Worm (Caenorhabditis elegans) whole organism, L4 larva: ENCODE measurements around the gene C29F9.6.
A peak's percentile ranks its signal among the peaks of the same experiment; 100 is the strongest.

Source experiments
- R02D3.7 ChIP-seq: fragments of 150-350 bp; sonication (generic microtip); optimal IDR thresholded peaks from 3 replicates; lab custom pipeline; 2014; ENCODE audit warnings: missing biosample characterization, missing genetic modification characterization
- T20F7.1 ChIP-seq: fragments of 200-800 bp; sonication (Bioruptor generic); optimal IDR thresholded peaks from 2 replicates; lab custom pipeline; 2018; ENCODE audit warnings: mild to moderate bottlenecking, missing genetic modification characterization, missing compliant biosample characterization
- Y48G9A.11 ChIP-seq: fragments of 200-800 bp; sonication (Bioruptor generic); IDR thresholded peaks from 2 replicates; pipeline ENCODE4 v1.3.6; 2022; ENCODE audit warnings: missing genetic modification reagents, missing genetic modification characterization, missing compliant biosample characterization
- Y75B8A.6 ChIP-seq: fragments of 200-800 bp; sonication (Bioruptor generic); IDR thresholded peaks from 2 replicates; pipeline ENCODE4 v1.3.6; 2022; ENCODE audit warnings: missing genetic modification reagents, missing genetic modification characterization, missing compliant biosample characterization
- ZK337.2 ChIP-seq: fragments of 200-800 bp; sonication (Bioruptor generic); IDR thresholded peaks from 2 replicates; pipeline ENCODE4 v1.3.6; 2022; ENCODE audit warnings: missing genetic modification reagents, missing genetic modification characterization, missing compliant biosample characterization
- ZK546.5 ChIP-seq, 2 experiments: sonication (generic microtip); optimal IDR thresholded peaks; 2 replicates each; lab custom pipeline; 2017; ENCODE audit warnings: missing biosample characterization in 2 of 2, missing genetic modification characterization in 2 of 2
- aha-1 ChIP-seq: fragments of 150-350 bp; peaks from one replicate; lab custom pipeline; 2014; ENCODE audit warnings: missing biosample characterization, missing genetic modification characterization
- arid-1 ChIP-seq: fragments of 200-800 bp; sonication (Bioruptor generic); conservative IDR thresholded peaks from 2 replicates; pipeline ENCODE4 v1.3.6; 2022; ENCODE audit warnings: missing genetic modification reagents, missing genetic modification characterization, missing compliant biosample characterization
- attf-4 ChIP-seq: sonication (generic microtip); optimal IDR thresholded peaks from 3 replicates; lab custom pipeline; 2017; ENCODE audit warnings: missing biosample characterization, missing genetic modification characterization
- ceh-28 ChIP-seq: fragments of 150-350 bp; optimal IDR thresholded peaks from 2 replicates; lab custom pipeline; 2014; ENCODE audit warnings: missing biosample characterization, missing genetic modification reagents, missing genetic modification characterization
- ceh-62 ChIP-seq: sonication (generic microtip); optimal IDR thresholded peaks from 2 replicates; lab custom pipeline; 2017; ENCODE audit warnings: missing biosample characterization, missing genetic modification characterization
- ceh-82 ChIP-seq: sonication (generic microtip); optimal IDR thresholded peaks from 2 replicates; lab custom pipeline; 2017; ENCODE audit warnings: missing biosample characterization, missing genetic modification characterization
- ces-1 ChIP-seq: fragments of 150-350 bp; sonication (generic microtip); optimal IDR thresholded peaks from 4 replicates; lab custom pipeline; 2014; ENCODE audit warnings: missing biosample characterization, missing genetic modification reagents, missing genetic modification characterization
- cey-2 ChIP-seq: sonication (generic microtip); optimal IDR thresholded peaks from 3 replicates; lab custom pipeline; 2017; ENCODE audit warnings: missing genetic modification characterization, mild to moderate bottlenecking, missing compliant biosample characterization, antibody characterized with exemption, borderline replicate concordance; ENCODE audit not compliant: insufficient read depth
- daf-12 ChIP-seq: fragments of 150-350 bp; optimal IDR thresholded peaks from 2 replicates; lab custom pipeline; 2014; ENCODE audit warnings: missing biosample characterization, missing genetic modification reagents, missing genetic modification characterization
- daf-16 ChIP-seq, 3 experiments: sonication (generic microtip); optimal IDR thresholded peaks; 2 replicates each; lab custom pipeline; 2016 to 2017; ENCODE audit warnings: missing genetic modification characterization in 3 of 3, missing genetic modification reagents in 3 of 3, mild to moderate bottlenecking in 2 of 3, missing compliant biosample characterization in 2 of 3, missing biosample characterization in 1 of 3, moderate library complexity in 1 of 3
- daf-19 ChIP-seq: fragments of 200-800 bp; sonication (Bioruptor generic); conservative IDR thresholded peaks from 2 replicates; pipeline ENCODE4 v1.3.6; 2022; ENCODE audit warnings: missing genetic modification characterization, missing compliant biosample characterization
- dmd-8 ChIP-seq: fragments of 200-800 bp; sonication (Bioruptor generic); IDR thresholded peaks from 2 replicates; pipeline ENCODE4 v1.3.6; 2022; ENCODE audit warnings: missing genetic modification characterization, missing compliant biosample characterization
- dmd-9 ChIP-seq: fragments of 200-800 bp; sonication (Bioruptor generic); IDR thresholded peaks from 2 replicates; pipeline ENCODE4 v1.3.6; 2022; ENCODE audit warnings: missing genetic modification reagents, missing genetic modification characterization, missing compliant biosample characterization
- dpl-1 ChIP-seq: fragments of 150-350 bp; optimal IDR thresholded peaks from 2 replicates; lab custom pipeline; 2014; ENCODE audit warnings: missing biosample characterization, missing genetic modification reagents, missing genetic modification characterization
- duxl-1 ChIP-seq: sonication (generic microtip); optimal IDR thresholded peaks from 2 replicates; lab custom pipeline; 2016; ENCODE audit warnings: mild to moderate bottlenecking, missing genetic modification characterization, moderate library complexity, missing compliant biosample characterization; ENCODE audit not compliant: poor library complexity
- dve-1 ChIP-seq: sonication (generic microtip); optimal IDR thresholded peaks from 2 replicates; lab custom pipeline; 2017; ENCODE audit warnings: antibody characterized with exemption, mild to moderate bottlenecking, missing genetic modification characterization, missing compliant biosample characterization; ENCODE audit not compliant: insufficient read depth
- egl-27 ChIP-seq: sonication (generic microtip); optimal IDR thresholded peaks from 3 replicates; lab custom pipeline; 2017; ENCODE audit warnings: missing biosample characterization, missing genetic modification reagents, missing genetic modification characterization
- hif-1 ChIP-seq, 2 experiments: sonication (generic microtip); optimal IDR thresholded peaks; 2 replicates each; lab custom pipeline; 2016 to 2017; ENCODE audit warnings: missing compliant biosample characterization in 2 of 2, missing genetic modification characterization in 2 of 2, missing genetic modification reagents in 2 of 2, missing genotype in 2 of 2, mild to moderate bottlenecking in 1 of 2
- hlh-30 ChIP-seq: sonication (generic microtip); optimal IDR thresholded peaks from 2 replicates; lab custom pipeline; 2017; ENCODE audit warnings: antibody characterized with exemption, mild to moderate bottlenecking, missing genetic modification characterization, missing compliant biosample characterization; ENCODE audit not compliant: insufficient read depth
- hmg-1.1 ChIP-seq: fragments of 200-800 bp; sonication (Bioruptor generic); IDR thresholded peaks from 2 replicates; pipeline ENCODE4 v1.3.6; 2022; ENCODE audit warnings: missing genetic modification reagents, missing genetic modification characterization, missing compliant biosample characterization
- jun-1 ChIP-seq: fragments of 150-350 bp; optimal IDR thresholded peaks from 2 replicates; lab custom pipeline; 2014; ENCODE audit warnings: missing biosample characterization, missing genetic modification reagents, missing genetic modification characterization
- lin-13 ChIP-seq: fragments of 150-350 bp; optimal IDR thresholded peaks from 2 replicates; lab custom pipeline; 2014; ENCODE audit warnings: missing biosample characterization, missing genetic modification reagents, missing genetic modification characterization
- lin-38 ChIP-seq: fragments of 200-800 bp; sonication (Bioruptor generic); IDR thresholded peaks from 2 replicates; pipeline ENCODE4 v1.3.6; 2022; ENCODE audit warnings: missing genetic modification reagents, missing genetic modification characterization, missing compliant biosample characterization
- lin-39 ChIP-seq: fragments of 150-350 bp; optimal IDR thresholded peaks from 2 replicates; lab custom pipeline; 2014; ENCODE audit warnings: missing biosample characterization, missing genetic modification reagents, missing genetic modification characterization
- lir-3 ChIP-seq: sonication (generic microtip); optimal IDR thresholded peaks from 2 replicates; lab custom pipeline; 2016; ENCODE audit warnings: mild to moderate bottlenecking, missing genetic modification characterization, missing compliant biosample characterization
- lsy-2 ChIP-seq, 2 experiments: fragments of 150-350 bp in 1 of 2; sonication (generic microtip) in 1 of 2; optimal IDR thresholded peaks; 2 replicates each; lab custom pipeline; 2014 to 2017; ENCODE audit warnings: missing biosample characterization in 2 of 2, missing genetic modification characterization in 2 of 2
- madf-5 ChIP-seq, 2 experiments: fragments of 200-800 bp; sonication (Bioruptor generic); IDR thresholded peaks; 2 replicates each; pipeline ENCODE4 v1.3.6; 2022; ENCODE audit warnings: missing compliant biosample characterization in 2 of 2, missing genetic modification characterization in 2 of 2
- madf-9 ChIP-seq: fragments of 200-800 bp; sonication (Bioruptor generic); conservative IDR thresholded peaks from 2 replicates; pipeline ENCODE4 v1.3.6; 2022; ENCODE audit warnings: missing genetic modification reagents, missing genetic modification characterization, missing compliant biosample characterization
- mxl-2 ChIP-seq: fragments of 200-800 bp; sonication (Bioruptor generic); conservative IDR thresholded peaks from 2 replicates; pipeline ENCODE4 v1.3.6; 2022; ENCODE audit warnings: missing genetic modification reagents, missing genetic modification characterization, missing compliant biosample characterization
- nhr-28 ChIP-seq: fragments of 150-350 bp; optimal IDR thresholded peaks from 2 replicates; lab custom pipeline; 2014; ENCODE audit warnings: missing biosample characterization, missing genetic modification characterization
- nhr-41 ChIP-seq: fragments of 200-800 bp; sonication (Bioruptor generic); IDR thresholded peaks from 2 replicates; pipeline ENCODE4 v1.3.6; 2022; ENCODE audit warnings: missing genetic modification reagents, missing genetic modification characterization, missing compliant biosample characterization
- nhr-42 ChIP-seq: fragments of 200-800 bp; sonication (Bioruptor generic); IDR thresholded peaks from 2 replicates; pipeline ENCODE4 v1.3.6; 2022; ENCODE audit warnings: missing genetic modification characterization, missing compliant biosample characterization
- nhr-48 ChIP-seq: sonication (generic microtip); optimal IDR thresholded peaks from 2 replicates; lab custom pipeline; 2016; ENCODE audit warnings: mild to moderate bottlenecking, missing genetic modification characterization, missing compliant biosample characterization
- nhr-77 ChIP-seq: fragments of 150-350 bp; optimal IDR thresholded peaks from 2 replicates; lab custom pipeline; 2014; ENCODE audit warnings: missing biosample characterization, missing genetic modification characterization
- saeg-2 ChIP-seq: fragments of 200-800 bp; sonication (Bioruptor generic); IDR thresholded peaks from 2 replicates; pipeline ENCODE4 v1.3.6; 2022; ENCODE audit warnings: missing genetic modification reagents, missing genetic modification characterization, missing compliant biosample characterization
- sdz-12 ChIP-seq: fragments of 200-800 bp; sonication (Bioruptor generic); optimal IDR thresholded peaks from 2 replicates; lab custom pipeline; 2018; ENCODE audit warnings: mild to moderate bottlenecking, missing genetic modification characterization, missing compliant biosample characterization
- set-16 ChIP-seq: fragments of 200-800 bp; sonication (Bioruptor generic); IDR thresholded peaks from 2 replicates; pipeline ENCODE4 v1.3.6; 2022; ENCODE audit warnings: missing genetic modification reagents, missing genetic modification characterization, missing compliant biosample characterization
- skn-1 ChIP-seq: fragments of 150-350 bp; optimal IDR thresholded peaks from 2 replicates; lab custom pipeline; 2014; ENCODE audit warnings: missing biosample characterization, missing genetic modification characterization
- snpc-4 ChIP-seq: fragments of 150-350 bp; optimal IDR thresholded peaks from 2 replicates; lab custom pipeline; 2014; ENCODE audit warnings: missing biosample characterization, missing genetic modification characterization
- tra-1 ChIP-seq: fragments of 200-800 bp; sonication (Bioruptor generic); IDR thresholded peaks from 2 replicates; pipeline ENCODE4 v1.3.6; 2022; ENCODE audit warnings: missing genetic modification reagents, missing genetic modification characterization, missing compliant biosample characterization
- unc-39 ChIP-seq: sonication (generic microtip); optimal IDR thresholded peaks from 2 replicates; lab custom pipeline; 2017; ENCODE audit warnings: missing biosample characterization, missing genetic modification characterization
- unc-62 ChIP-seq, 3 experiments: fragments of 150-350 bp in 1 of 3; sonication (generic microtip); optimal IDR thresholded peaks in 2 of 3; peaks in 1 of 3; 1 replicate in 1 of 3; 2 replicates in 2 of 3; lab custom pipeline; 2014 to 2017; ENCODE audit warnings: missing biosample characterization in 3 of 3, missing genetic modification characterization in 3 of 3, missing genetic modification reagents in 3 of 3, missing genotype in 1 of 3

Gene C29F9.6

ce11 chrIII:84372-84771 lies 30.3 kb upstream of the C29F9.6 start:
- TF ChIP-seq dmd-9 (GFP tag; lab: Robert Waterston, UW) (no peak), R02D3.7 (tag; lab: Kevin White, UChicago) (no peak), aha-1 (tag; lab: Kevin White, UChicago) (no peak), unc-62 (GFP tag; optimal IDR thresholded peaks at IDR 0.05 in 1 of 2; lab: Kevin White, UChicago) (peak in 1 of 2 experiments; percentile 27), unc-62 (tag; optimal IDR thresholded peaks at IDR 0.05; lab: Kevin White, UChicago) (no peak)

- peak in 1 of 2 experiments; percentile 87 for TF ChIP-seq lsy-2 (tag; optimal IDR thresholded peaks at IDR 0.05; lab: Kevin White, UChicago)
- TF ChIP-seq madf-5 (GFP tag; IDR thresholded peaks at IDR 0.05; lab: Robert Waterston, UW), result no peak
- TF ChIP-seq ZK546.5 (tag; optimal IDR thresholded peaks at IDR 0.05; lab: Kevin White, UChicago), result no peak
- no peak for TF ChIP-seq ces-1
- TF ChIP-seq dve-1 (tag; lab: Kevin White, UChicago), result peak; percentile 63
- TF ChIP-seq sdz-12 (GFP tag; lab: Kevin White, UChicago), result no peak
- TF ChIP-seq lin-38 (GFP tag; lab: Robert Waterston, UW), result peak; percentile 52
- TF ChIP-seq nhr-41, result no peak
- TF ChIP-seq T20F7.1 (GFP tag; lab: Kevin White, UChicago), result no peak
- TF ChIP-seq ceh-82 (tag; lab: Kevin White, UChicago), result no peak
- TF ChIP-seq ceh-62, result no peak
- TF ChIP-seq Y75B8A.6, result no peak
- TF ChIP-seq madf-9, result no peak
- TF ChIP-seq attf-4, result no peak
- TF ChIP-seq ceh-28 (tag; lab: Kevin White, UChicago), result no peak
- TF ChIP-seq hif-1 (tag; optimal IDR thresholded peaks at IDR 0.05; lab: Kevin White, UChicago), result no peak
- no peak for TF ChIP-seq arid-1 (GFP tag; lab: Robert Waterston, UW)
- no peak for TF ChIP-seq lin-39 (tag; lab: Kevin White, UChicago)
- peak in 1 of 2 experiments; percentile 39 for TF ChIP-seq unc-62 (GFP tag; optimal IDR thresholded peaks at IDR 0.05 in 1 of 2; lab: Kevin White, UChicago)
- no peak for TF ChIP-seq unc-62 (tag; optimal IDR thresholded peaks at IDR 0.05; lab: Kevin White, UChicago)
- no peak for TF ChIP-seq aha-1 (tag; lab: Kevin White, UChicago)
- TF ChIP-seq jun-1 (tag; lab: Kevin White, UChicago), result no peak
- TF ChIP-seq daf-16 (GFP tag; optimal IDR thresholded peaks at IDR 0.05; lab: Kevin White, UChicago), result peak in 1 of 2 experiments; percentile 11
- TF ChIP-seq daf-16 (tag; optimal IDR thresholded peaks at IDR 0.05; lab: Kevin White, UChicago), result peak; percentile 78
- TF ChIP-seq Y48G9A.11 (GFP tag; lab: Robert Waterston, UW), result peak; percentile 96
- no peak for TF ChIP-seq set-16 (GFP tag; lab: Robert Waterston, UW)
- no peak for TF ChIP-seq snpc-4
- TF ChIP-seq dmd-8 (GFP tag; lab: Robert Waterston, UW), result no peak
- no peak for TF ChIP-seq skn-1 (tag; lab: Kevin White, UChicago)
- TF ChIP-seq unc-39 (tag; lab: Kevin White, UChicago), result no peak
- no peak for TF ChIP-seq egl-27 (tag; lab: Kevin White, UChicago)
- TF ChIP-seq nhr-28, result peak; percentile 16
- TF ChIP-seq daf-19 (GFP tag; lab: Robert Waterston, UW), result no peak
- TF ChIP-seq ZK337.2 (GFP tag; lab: Robert Waterston, UW), result no peak
- TF ChIP-seq tra-1 (GFP tag; lab: Robert Waterston, UW), result no peak
- TF ChIP-seq hmg-1.1 (GFP tag; lab: Robert Waterston, UW), result peak; percentile 30; the same call in 1 of the 2 replicates
- TF ChIP-seq lir-3, result no peak
- TF ChIP-seq mxl-2 (GFP tag; lab: Robert Waterston, UW), result no peak
- peak; percentile 67 for TF ChIP-seq dpl-1 (GFP tag; lab: Kevin White, UChicago)
- no peak for TF ChIP-seq duxl-1 (tag; lab: Kevin White, UChicago)
- TF ChIP-seq lin-13 (GFP tag; lab: Kevin White, UChicago), result peak; percentile 85
- no peak for TF ChIP-seq saeg-2 (GFP tag; lab: Robert Waterston, UW)
- peak; percentile 9 for TF ChIP-seq nhr-77
- TF ChIP-seq daf-12 (tag; lab: Kevin White, UChicago), result no peak
- no peak for TF ChIP-seq nhr-48 (tag; lab: Kevin White, UChicago)
- TF ChIP-seq nhr-42 (GFP tag; lab: Robert Waterston, UW), result no peak
- no peak for TF ChIP-seq cey-2
- TF ChIP-seq hlh-30 (tag; lab: Kevin White, UChicago), result peak; percentile 63
Observed at ce11 chrIII:86316-86715, 28.4 kb upstream of the C29F9.6 start, which contains the start of gene attf-3. Gene attf-3, minus strand, starts transcription at chrIII:86384.
